Fruit fly (Drosophila melanogaster) whole organism: Measurements from ENCODE around the gene CG15537.

Source experiments
- CG8478 ChIP-seq: fragments of >200 bp; optimal IDR thresholded peaks from 2 replicates; lab custom pipeline; 2018; ENCODE audit warnings: inconsistent platforms
- Dll ChIP-seq: fragments of >200 bp; optimal IDR thresholded peaks from 2 replicates; lab custom pipeline; 2017
- EcR ChIP-seq, 2 experiments: fragments of >200 bp; optimal IDR thresholded peaks; 2 replicates each; lab custom pipeline; 2017; ENCODE audit warnings: missing biosample characterization in 2 of 2, missing genetic modification characterization in 2 of 2, missing genetic modification reagents in 2 of 2
- pan ChIP-seq: fragments of >200 bp; optimal IDR thresholded peaks from 2 replicates; lab custom pipeline; 2017
- psq ChIP-seq: fragments of >200 bp; optimal IDR thresholded peaks from 2 replicates; lab custom pipeline; 2017
- usp ChIP-seq: fragments of >200 bp; optimal IDR thresholded peaks from 2 replicates; lab custom pipeline; 2017; ENCODE audit warnings: missing biosample characterization, missing genetic modification characterization, mixed read lengths

Gene CG15537

DNA sequence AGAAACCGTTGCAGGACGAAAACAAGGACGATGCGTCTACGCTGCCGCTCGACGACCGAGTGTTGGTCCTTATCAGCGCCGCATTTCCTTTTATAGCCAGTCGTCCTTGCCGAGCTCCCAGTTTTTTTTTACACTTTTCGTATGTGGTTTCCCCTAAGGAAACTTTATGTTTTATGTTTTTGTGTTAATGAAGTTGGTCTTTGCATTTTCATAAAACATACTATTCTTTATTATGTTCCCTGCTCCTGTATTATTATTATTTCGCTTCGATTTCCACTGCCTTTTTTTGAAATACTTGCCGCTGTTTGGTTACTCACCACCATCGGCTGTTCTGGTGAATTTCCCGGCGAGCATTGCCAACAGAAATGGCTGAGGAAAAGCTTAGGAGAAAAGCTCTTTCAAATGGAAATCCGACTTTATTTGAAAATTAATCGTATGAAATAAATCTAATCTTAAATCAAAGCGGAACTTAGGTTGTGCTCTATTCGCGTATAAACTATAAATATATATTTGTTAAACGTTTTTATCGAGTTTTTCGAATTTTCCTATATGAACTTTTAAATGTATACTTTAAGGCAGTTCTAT, at the start of gene CG15537:
TSS of gene CG15537 (minus strand) at position 51 of the 585 bp plus-strand sequence.
- TF ChIP-seq EcR (GFP tag; optimal IDR thresholded peaks at IDR 0.05; lab: Kevin White, UChicago) = no peak
- TF ChIP-seq CG8478 (lab: Kevin White, UChicago) = no peak
- TF ChIP-seq pan (lab: Kevin White, UChicago) = no peak

DNA sequence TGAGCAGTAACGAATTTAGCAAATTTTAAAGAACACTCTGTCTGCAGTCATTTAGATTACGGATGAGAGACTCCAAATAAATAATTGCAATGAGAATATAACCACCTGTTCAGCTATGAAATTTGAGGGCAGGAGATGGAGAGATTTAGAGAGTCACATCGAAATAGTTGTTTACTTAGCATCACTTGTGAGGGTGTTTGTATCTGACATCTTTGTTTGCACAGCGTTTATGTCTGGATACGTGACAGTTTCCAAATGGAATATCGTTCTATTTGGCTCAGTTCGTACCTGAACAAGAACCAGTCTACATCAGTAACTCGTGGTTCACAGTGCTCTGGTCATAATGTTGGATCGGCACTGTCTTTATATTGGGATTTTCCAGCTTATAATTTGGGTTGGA, 46.4 kb upstream of the CG15537 start, which contains the start of gene PH4alphaSG2:
TSS of gene PH4alphaSG2 (plus strand) at position 278 of the 400 bp plus-strand sequence.
- TF ChIP-seq psq (lab: Kevin White, UChicago) = no peak
- no peak for TF ChIP-seq pan (lab: Kevin White, UChicago)
- no peak for TF ChIP-seq usp (GFP tag; lab: Kevin White, UChicago)
- TF ChIP-seq Dll (lab: Kevin White, UChicago) = no peak
- no peak for TF ChIP-seq EcR (GFP tag; optimal IDR thresholded peaks at IDR 0.05; lab: Kevin White, UChicago)
- TF ChIP-seq CG8478 (lab: Kevin White, UChicago) = no peak

DNA sequence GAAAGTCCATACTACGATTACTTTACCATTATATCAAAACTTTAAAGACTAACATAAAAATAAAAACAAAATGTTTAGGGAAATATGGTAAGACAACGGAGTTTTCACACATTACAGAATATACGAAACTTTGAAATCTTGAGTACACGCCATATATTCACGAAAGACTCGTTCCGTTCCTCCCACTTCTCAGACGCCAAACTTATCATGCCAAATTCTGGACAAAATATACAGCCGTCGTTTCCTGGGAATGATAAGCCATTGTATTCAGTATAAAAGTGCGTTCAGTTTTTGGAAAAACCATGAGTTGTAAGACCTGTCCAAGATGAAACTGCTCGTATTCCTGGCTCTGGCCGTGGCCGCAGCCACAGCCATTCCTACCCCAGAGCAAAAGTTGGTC, 45.3 kb upstream of the CG15537 start, which contains the start of gene Jon99Fi:
TSS of gene Jon99Fi (plus strand) at position 301 of the 400 bp plus-strand sequence.
- TF ChIP-seq Dll (lab: Kevin White, UChicago) (no peak), usp (GFP tag; lab: Kevin White, UChicago) (no peak), pan (lab: Kevin White, UChicago) (no peak), CG8478 (lab: Kevin White, UChicago) (no peak), EcR (GFP tag; optimal IDR thresholded peaks at IDR 0.05; lab: Kevin White, UChicago) (no peak), psq (lab: Kevin White, UChicago) (no peak)

dm6 chr3R:30487828-30488227, 44.4 kb upstream of the CG15537 start, which contains the start of gene Jon99Fii:
Gene Jon99Fii (minus strand): TSS chr3R:30487928.
- TF ChIP-seq usp (GFP tag; lab: Kevin White, UChicago) (no peak), pan (lab: Kevin White, UChicago) (no peak), Dll (lab: Kevin White, UChicago) (no peak), psq (lab: Kevin White, UChicago) (no peak), EcR (GFP tag; optimal IDR thresholded peaks at IDR 0.05; lab: Kevin White, UChicago) (no peak), CG8478 (lab: Kevin White, UChicago) (no peak)

dm6 chr3R:30476367-30476766, 33.0 kb upstream of the CG15537 start, which contains the start of gene spdo:
Gene spdo (plus strand): TSS chr3R:30476684.
- no peak for TF ChIP-seq Dll (lab: Kevin White, UChicago)
- no peak for TF ChIP-seq CG8478 (lab: Kevin White, UChicago)
- no peak for TF ChIP-seq psq (lab: Kevin White, UChicago)
- no peak for TF ChIP-seq pan (lab: Kevin White, UChicago)
- TF ChIP-seq EcR (GFP tag; optimal IDR thresholded peaks at IDR 0.05; lab: Kevin White, UChicago) = no peak
- TF ChIP-seq usp (GFP tag; lab: Kevin White, UChicago) = no peak

dm6 chr3R:30475910-30476309, 32.5 kb upstream of the CG15537 start:
- no peak for TF ChIP-seq CG8478 (lab: Kevin White, UChicago)
- peak; percentile 19 for TF ChIP-seq pan (lab: Kevin White, UChicago)
- TF ChIP-seq Dll (lab: Kevin White, UChicago) = no peak
- no peak for TF ChIP-seq EcR (GFP tag; optimal IDR thresholded peaks at IDR 0.05; lab: Kevin White, UChicago)
- TF ChIP-seq psq (lab: Kevin White, UChicago) = no peak

dm6 chr3R:30474667-30475213, 31.3 kb upstream of the CG15537 start:
- TF ChIP-seq pan (lab: Kevin White, UChicago) (no peak), CG8478 (lab: Kevin White, UChicago) (no peak), usp (GFP tag; lab: Kevin White, UChicago) (no peak), psq (lab: Kevin White, UChicago) (no peak)

DNA sequence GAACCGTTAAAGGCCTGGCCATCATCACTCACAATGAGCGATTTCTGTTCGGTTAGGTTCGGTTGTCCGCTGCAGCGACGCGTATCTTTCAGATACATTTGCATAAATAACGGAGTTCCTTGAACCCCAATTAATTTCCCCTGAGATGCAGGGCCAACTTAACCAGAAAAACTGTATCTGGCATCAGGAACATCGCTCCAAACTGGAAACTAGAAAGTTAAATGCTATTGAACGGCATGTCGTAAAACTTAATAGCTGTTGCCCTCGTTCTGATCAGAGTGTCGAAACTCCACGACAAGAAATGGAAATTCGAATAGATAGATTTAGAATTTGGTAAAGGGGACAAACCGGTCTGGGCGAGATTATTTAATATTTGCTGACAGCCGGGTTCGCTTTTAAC, 28.9 kb upstream of the CG15537 start:
- no peak for TF ChIP-seq pan (lab: Kevin White, UChicago)
- TF ChIP-seq usp (GFP tag; lab: Kevin White, UChicago) = no peak
- no peak for TF ChIP-seq Dll (lab: Kevin White, UChicago)
- no peak for TF ChIP-seq CG8478 (lab: Kevin White, UChicago)
- no peak for TF ChIP-seq EcR (GFP tag; optimal IDR thresholded peaks at IDR 0.05; lab: Kevin White, UChicago)
- no peak for TF ChIP-seq psq (lab: Kevin White, UChicago)

DNA sequence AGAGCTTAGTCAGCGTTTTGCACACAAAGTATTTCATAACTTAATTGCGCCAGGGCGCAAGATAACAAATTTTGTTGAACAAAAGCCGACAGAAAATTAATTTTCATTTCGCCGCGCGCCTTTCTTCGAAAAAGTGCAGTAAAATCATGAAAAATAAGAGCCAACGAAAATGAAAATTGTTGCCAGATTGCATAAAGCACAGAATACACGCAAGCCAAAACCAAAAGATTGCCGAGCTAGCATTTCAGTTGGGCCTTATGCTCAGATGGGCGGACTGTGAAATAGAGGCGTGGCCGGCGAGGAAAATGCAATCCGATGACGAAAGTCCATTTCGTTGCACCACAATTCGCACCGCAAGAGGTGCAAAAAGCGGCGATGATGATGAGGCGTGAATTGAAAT, 27.3 kb upstream of the CG15537 start:
- TF ChIP-seq EcR (GFP tag; optimal IDR thresholded peaks at IDR 0.05; lab: Kevin White, UChicago) = no peak
- no peak for TF ChIP-seq Dll (lab: Kevin White, UChicago)
- no peak for TF ChIP-seq pan (lab: Kevin White, UChicago)
- TF ChIP-seq CG8478 (lab: Kevin White, UChicago) = no peak
- TF ChIP-seq psq (lab: Kevin White, UChicago) = no peak
- TF ChIP-seq usp (GFP tag; lab: Kevin White, UChicago) = no peak

DNA sequence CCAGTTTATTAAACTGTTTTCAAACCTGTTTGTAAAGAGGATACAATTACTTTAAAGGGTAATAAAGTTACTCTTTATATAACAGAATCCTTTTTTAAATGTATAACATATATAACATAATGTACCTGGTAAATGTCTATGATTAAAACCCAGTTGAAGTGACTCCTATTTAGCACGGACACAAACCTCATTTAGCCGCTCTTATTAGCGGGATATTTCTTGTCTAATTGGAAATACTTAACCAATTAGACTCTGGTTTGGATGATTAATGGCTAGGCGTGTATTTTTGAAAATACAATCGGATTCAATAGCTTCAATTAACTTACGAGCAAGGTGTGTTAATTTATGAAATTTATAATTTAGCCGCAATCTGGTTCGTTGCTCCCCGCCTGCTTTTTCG, 23.7 kb upstream of the CG15537 start:
- TF ChIP-seq pan (lab: Kevin White, UChicago) = no peak
- TF ChIP-seq CG8478 (lab: Kevin White, UChicago) = no peak
- no peak for TF ChIP-seq psq (lab: Kevin White, UChicago)
- TF ChIP-seq usp (GFP tag; lab: Kevin White, UChicago) = no peak
- no peak for TF ChIP-seq EcR (GFP tag; optimal IDR thresholded peaks at IDR 0.05; lab: Kevin White, UChicago)
- TF ChIP-seq Dll (lab: Kevin White, UChicago) = no peak

dm6 chr3R:30466515-30466914, 23.1 kb upstream of the CG15537 start:
- TF ChIP-seq pan (lab: Kevin White, UChicago) (no peak), CG8478 (lab: Kevin White, UChicago) (no peak), usp (GFP tag; lab: Kevin White, UChicago) (no peak), psq (lab: Kevin White, UChicago) (no peak), EcR (GFP tag; optimal IDR thresholded peaks at IDR 0.05; lab: Kevin White, UChicago) (no peak), Dll (lab: Kevin White, UChicago) (no peak)
